Fruit fly (Drosophila melanogaster): ENCODE results near the gene CG44774.

Gene CG44774

dm6 chrX:4919040-4919881 lies 18.6 kb downstream of the CG44774 start (continued):
- TF ChIP-seq CG10565 (GFP tag; optimal IDR thresholded peaks at IDR 0.05) = no peak
- TF ChIP-seq CG4404 (GFP tag; IDR thresholded peaks at IDR 0.05) = peak; percentile 67
- peak; percentile 79 for TF ChIP-seq Atf-2 (GFP tag; optimal IDR thresholded peaks at IDR 0.05)
- TF ChIP-seq CG6254 (GFP tag; optimal IDR thresholded peaks at IDR 0.05) = no peak
- TF ChIP-seq CG7928 (GFP tag; optimal IDR thresholded peaks at IDR 0.05) = peak; percentile 12
- peak; percentile 87 for TF ChIP-seq sr (GFP tag; IDR thresholded peaks at IDR 0.05)
- TF ChIP-seq gsb (GFP tag; IDR thresholded peaks at IDR 0.05) = peak; percentile 90
- TF ChIP-seq luna (GFP tag; optimal IDR thresholded peaks at IDR 0.05) = peak; percentile 49
- TF ChIP-seq CG12744 (GFP tag; optimal IDR thresholded peaks at IDR 0.05) = peak; percentile 60
- TF ChIP-seq CG13894 (tag; optimal IDR thresholded peaks at IDR 0.05) = peak; percentile 5
- peak; percentile 87 for TF ChIP-seq al (GFP tag; IDR thresholded peaks at IDR 0.05)
- no peak for TF ChIP-seq bbx (GFP tag; IDR thresholded peaks at IDR 0.05; ENCODE audit: partially characterized antibody)
- TF ChIP-seq bowl (GFP tag; IDR thresholded peaks at IDR 0.05) = peak; percentile 52; the same call in 1 of the 2 replicates
- peak; percentile 82 for TF ChIP-seq pum (GFP tag; optimal IDR thresholded peaks at IDR 0.05)
- peak; percentile 35 for TF ChIP-seq CG6813 (GFP tag; optimal IDR thresholded peaks at IDR 0.05)
- TF ChIP-seq NC2α (GFP tag; optimal IDR thresholded peaks at IDR 0.05) = peak; percentile 25
- TF ChIP-seq CG33557 (GFP tag; optimal IDR thresholded peaks at IDR 0.05) = no peak
- peak; percentile 52 for TF ChIP-seq Fer2 (tag; optimal IDR thresholded peaks at IDR 0.05)
- no peak for TF ChIP-seq Opbp (GFP tag; IDR thresholded peaks at IDR 0.05; ENCODE audit: partially characterized antibody)
- no peak for TF ChIP-seq sqz (GFP tag; optimal IDR thresholded peaks at IDR 0.05)
- TF ChIP-seq wor (GFP tag; IDR thresholded peaks at IDR 0.05) = peak; percentile 73
- TF ChIP-seq NFAT (GFP tag; IDR thresholded peaks at IDR 0.05) = peak; percentile 86
- TF ChIP-seq eve (GFP tag; optimal IDR thresholded peaks at IDR 0.05) = no peak
- TF ChIP-seq Usf (GFP tag; optimal IDR thresholded peaks at IDR 0.05) = peak; percentile 46
- 0 out of 3 replicates have a peak, but pooled peaks have one; percentile 2 for TF ChIP-seq CG16813 (GFP tag; IDR thresholded peaks at IDR 0.05; ENCODE audit: partially characterized antibody)
- TF ChIP-seq sd (tag; optimal IDR thresholded peaks at IDR 0.05) = peak; percentile 61
- peak; percentile 89 for TF ChIP-seq Oli (tag; optimal IDR thresholded peaks at IDR 0.05)
- TF ChIP-seq CG31441 (GFP tag; IDR thresholded peaks at IDR 0.05) = peak; percentile 76
- peak; percentile 36 for TF ChIP-seq CG12299 (tag; optimal IDR thresholded peaks at IDR 0.05)
- TF ChIP-seq MTF-1 (GFP tag; optimal IDR thresholded peaks at IDR 0.05; ENCODE audit: borderline replicate concordance) = peak; percentile 56
- TF ChIP-seq CG3281 (GFP tag; optimal IDR thresholded peaks at IDR 0.05) = peak; percentile 72
- TF ChIP-seq CG9932 (GFP tag; IDR thresholded peaks at IDR 0.05) = peak; percentile 66
- TF ChIP-seq Drgx (GFP tag; IDR thresholded peaks at IDR 0.05) = peak; percentile 96
- peak; percentile 60 for TF ChIP-seq Max (GFP tag; optimal IDR thresholded peaks at IDR 0.05)
- TF ChIP-seq Lim3 (GFP tag; IDR thresholded peaks at IDR 0.05) = peak; percentile 27; the same call in 1 of the 2 replicates
- 0 out of 2 replicates have a peak, but pooled peaks have one; percentile 23 for TF ChIP-seq Dref (GFP tag; IDR thresholded peaks at IDR 0.05)
- TF ChIP-seq sc (optimal IDR thresholded peaks at IDR 0.05) = no peak
- peak; percentile 1 for TF ChIP-seq sc (GFP tag; optimal IDR thresholded peaks at IDR 0.05)
- TF ChIP-seq H15 (GFP tag; IDR thresholded peaks at IDR 0.05) = peak; percentile 80
- TF ChIP-seq lbe (GFP tag; optimal IDR thresholded peaks at IDR 0.05) = no peak
- TF ChIP-seq tup (GFP tag; optimal IDR thresholded peaks at IDR 0.05) = peak; percentile 14
- no peak for TF ChIP-seq hkb (optimal IDR thresholded peaks at IDR 0.05)
- TF ChIP-seq hkb (GFP tag; IDR thresholded peaks at IDR 0.05) = peak; percentile 86
- peak; percentile 92 for TF ChIP-seq Ada2b (GFP tag; IDR thresholded peaks at IDR 0.05)
- peak; percentile 76 for TF ChIP-seq CG13624 (GFP tag; optimal IDR thresholded peaks at IDR 0.05)
- TF ChIP-seq hb (GFP tag; IDR thresholded peaks at IDR 0.05; ENCODE audit: partially characterized antibody) = no peak
- TF ChIP-seq Atf3 (GFP tag; optimal IDR thresholded peaks at IDR 0.05) = peak; percentile 69
- peak; percentile 71 for TF ChIP-seq Adf1 (GFP tag; IDR thresholded peaks at IDR 0.05)
- TF ChIP-seq CG2712 (tag; optimal IDR thresholded peaks at IDR 0.05) = peak; percentile 71
